Fruit fly (Drosophila melanogaster) whole organism, prepupa: ENCODE results near the gene Polr3C.
"Not testable (repeated sequence)": the region's sequence is repeated elsewhere in the genome, so short reads cannot be mapped to it uniquely, and the experiment has no call there.

Experiments used
- CG10631 ChIP-seq: fragments of 200-800 bp; sonication (Bioruptor generic); optimal IDR thresholded peaks from 2 replicates; lab custom pipeline; 2016; ENCODE audit warnings: missing biosample characterization, missing genetic modification characterization
- CG6854 ChIP-seq: fragments of 200-800 bp; sonication (Bioruptor generic); optimal IDR thresholded peaks from 2 replicates; lab custom pipeline; 2017; ENCODE audit warnings: missing biosample characterization, mild to moderate bottlenecking, missing genetic modification characterization
- Sox102F ChIP-seq: fragments of 200-800 bp; sonication (Bioruptor generic); optimal IDR thresholded peaks from 2 replicates; lab custom pipeline; 2016; ENCODE audit warnings: missing biosample characterization, mild to moderate bottlenecking, missing genetic modification characterization
- Sox15 ChIP-seq: fragments of 200-800 bp; sonication (Bioruptor generic); optimal IDR thresholded peaks from 3 replicates; lab custom pipeline; 2016; ENCODE audit warnings: missing biosample characterization, missing genetic modification characterization

- not testable (repeated sequence) for TF ChIP-seq CG10631; Sox15 (GFP tag; lab: Kevin White, UChicago); Sox102F (GFP tag; lab: Kevin White, UChicago); CG6854 (GFP tag; lab: Kevin White, UChicago)
These were observed 5.0 kb downstream of the Polr3C start, which contains the start of gene CG5608 for dm6 chr3R:12465198-12465597.
